Worm (Caenorhabditis elegans): ENCODE data around the gene C04F6.9.

C04F6.9 gene

DNA sequence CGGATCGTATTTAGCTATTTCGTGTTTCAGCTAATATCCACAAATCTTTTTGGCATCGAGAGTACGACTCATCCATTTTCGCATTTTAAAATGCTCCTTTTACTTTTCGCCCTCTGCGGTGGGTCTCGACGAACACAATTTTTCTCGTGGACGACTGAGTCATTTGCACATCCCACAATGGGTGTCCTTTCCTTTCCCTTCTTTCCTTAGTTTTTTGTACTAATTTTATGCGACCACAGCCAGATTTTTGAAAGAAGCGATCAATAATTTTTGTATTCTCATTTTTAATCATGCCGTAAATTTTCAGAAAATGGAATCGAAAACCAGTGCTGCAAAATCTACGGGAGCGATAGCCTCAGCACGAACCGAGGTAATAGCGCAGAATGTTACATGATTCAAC is at the start of gene C04F6.9:
TSS of gene C04F6.9 (plus strand) at position 301 of the 400 bp plus-strand sequence.
- TF ChIP-seq unc-62 (GFP tag; optimal IDR thresholded peaks at IDR 0.05) (no peak), nhr-27 (tag; optimal IDR thresholded peaks at IDR 0.05) (no peak), nhr-80 (tag; optimal IDR thresholded peaks at IDR 0.05) (no peak), madf-6 (GFP tag; IDR thresholded peaks at IDR 0.05) (no peak), ztf-6 (GFP tag; IDR thresholded peaks at IDR 0.05) (no peak), snpc-1.1 (tag; optimal IDR thresholded peaks at IDR 0.05; ENCODE audit: insufficient read depth) (no peak), hlh-12 (tag; optimal IDR thresholded peaks at IDR 0.05) (no peak), B0336.3 (GFP tag; IDR thresholded peaks at IDR 0.05) (no peak), K12H6.12 (tag; optimal IDR thresholded peaks at IDR 0.05) (no peak), lin-40 (tag; optimal IDR thresholded peaks at IDR 0.05) (no peak), hlh-26 (GFP tag; conservative IDR thresholded peaks at IDR 0.05) (no peak), bed-1 (GFP tag; IDR thresholded peaks at IDR 0.05) (no peak), egl-18 (GFP tag; IDR thresholded peaks at IDR 0.05) (no peak), rpc-1 (optimal IDR thresholded peaks at IDR 0.05) (no peak), rpc-1 (tag; optimal IDR thresholded peaks at IDR 0.05) (no peak), F10E7.11 (tag; optimal IDR thresholded peaks at IDR 0.05) (no peak), attf-5 (GFP tag; optimal IDR thresholded peaks at IDR 0.05) (no peak), die-1 (tag; optimal IDR thresholded peaks at IDR 0.05) (no peak), sea-2 (GFP tag; IDR thresholded peaks at IDR 0.05) (no peak), snpc-3.4 (tag; optimal IDR thresholded peaks at IDR 0.05) (no peak), ceh-91 (GFP tag; IDR thresholded peaks at IDR 0.05) (no peak)

DNA sequence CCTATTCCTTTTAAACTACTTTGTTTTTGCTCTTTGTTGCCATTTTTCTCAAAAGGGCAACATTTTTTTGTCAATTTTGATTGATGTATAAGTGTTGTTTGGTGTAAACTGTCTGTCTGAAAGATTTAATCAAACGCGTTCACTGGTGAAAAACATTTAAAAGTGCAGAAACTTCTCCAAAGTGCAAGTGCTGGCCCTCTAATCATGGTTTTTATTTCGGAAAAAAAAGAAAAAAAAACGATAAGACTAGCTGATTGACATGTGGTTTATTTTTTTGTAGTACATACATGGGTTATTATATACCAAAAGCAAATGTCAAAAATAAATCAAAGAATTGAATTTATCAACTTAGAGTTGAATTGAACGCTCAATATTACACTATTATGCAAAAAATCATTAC is 39.4 kb upstream of the C04F6.9 start, which contains the start of gene dhs-26:
TSS of gene dhs-26 (minus strand) at position 116 of the 400 bp plus-strand sequence.
- TF ChIP-seq unc-62 (GFP tag; optimal IDR thresholded peaks at IDR 0.05) (peak; percentile 21), him-1 (tag; optimal IDR thresholded peaks at IDR 0.05) (no peak), nhr-80 (tag; optimal IDR thresholded peaks at IDR 0.05) (peak; percentile 82)

DNA sequence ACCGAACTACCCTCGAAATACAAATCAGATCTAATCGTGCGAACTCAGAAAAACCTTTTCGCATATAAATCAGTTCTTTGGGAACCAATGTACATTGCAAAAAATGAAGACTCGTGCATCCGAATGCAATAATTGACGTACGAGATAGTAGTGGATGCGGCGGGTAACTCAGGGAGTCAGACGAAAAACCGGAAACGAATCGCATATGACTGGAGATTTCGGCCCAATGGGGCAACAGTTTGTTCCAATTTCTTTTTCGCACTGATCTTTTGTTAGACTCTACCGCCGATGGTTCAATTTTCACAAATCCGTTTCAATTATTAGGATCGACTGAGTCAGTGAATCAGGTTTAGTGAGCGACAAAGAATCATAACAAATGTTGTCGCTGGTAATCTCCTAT is 35.0 kb upstream of the C04F6.9 start:
- no peak for TF ChIP-seq ztf-26 (tag; optimal IDR thresholded peaks at IDR 0.05)
- 0 out of 2 replicates have a peak, but pooled peaks have one; percentile 40 for TF ChIP-seq bed-1 (GFP tag; IDR thresholded peaks at IDR 0.05)

DNA sequence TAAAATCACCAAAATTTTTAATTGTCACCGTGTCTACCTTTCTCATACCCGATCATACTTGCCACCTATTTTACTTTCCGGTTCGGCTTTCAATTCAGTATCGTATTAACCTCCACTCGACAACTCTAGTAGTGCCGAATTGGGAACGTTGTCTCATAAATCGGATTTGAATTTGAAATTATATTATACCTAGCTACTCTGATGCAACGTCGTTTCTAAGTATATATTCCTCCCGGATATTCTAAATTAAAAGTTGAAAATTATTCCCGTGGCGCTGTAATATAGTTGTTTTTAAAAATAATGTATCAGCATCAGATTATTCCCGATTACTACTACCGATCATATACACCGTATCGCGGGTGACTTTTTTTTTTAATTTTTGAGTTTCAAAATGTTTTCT is 33.1 kb upstream of the C04F6.9 start, which contains the start of gene ZK563.2:
TSS of gene ZK563.2 (plus strand) at position 301 of the 400 bp plus-strand sequence.
- TF ChIP-seq ccch-3 (GFP tag; optimal IDR thresholded peaks at IDR 0.05), result no peak
- no peak for TF ChIP-seq snpc-3.4 (tag; optimal IDR thresholded peaks at IDR 0.05)
- TF ChIP-seq hmg-20 (GFP tag; IDR thresholded peaks at IDR 0.05), result no peak

DNA sequence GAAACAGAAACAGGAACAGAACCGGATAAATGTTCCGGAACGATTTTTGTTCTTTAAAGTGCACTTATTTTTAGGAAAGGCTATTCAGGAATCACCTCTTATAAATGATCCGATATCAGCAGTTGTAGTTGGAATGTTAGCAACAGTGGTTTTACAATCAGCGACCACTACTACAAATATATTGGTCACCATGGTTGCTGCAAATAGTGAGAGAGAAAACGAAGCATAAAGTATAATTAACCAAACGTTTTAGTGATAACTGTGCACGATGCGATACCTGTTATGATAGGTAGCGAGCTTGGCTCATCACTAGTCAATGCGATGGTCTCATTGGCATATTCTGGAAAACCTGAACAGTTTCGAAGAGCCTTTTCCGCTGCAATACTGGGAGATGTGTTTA is 32.4 kb upstream of the C04F6.9 start:
- TF ChIP-seq akir-1 (GFP tag; optimal IDR thresholded peaks at IDR 0.05), result no peak
- TF ChIP-seq lir-1 (GFP tag; conservative IDR thresholded peaks at IDR 0.05), result no peak
- no peak for TF ChIP-seq Y56A3A.18 (GFP tag; IDR thresholded peaks at IDR 0.05)
- TF ChIP-seq pbrm-1 (GFP tag; IDR thresholded peaks at IDR 0.05), result no peak
- TF ChIP-seq Y53G8AR.9 (GFP tag; conservative IDR thresholded peaks at IDR 0.05), result no peak
- TF ChIP-seq repo-1 (tag; optimal IDR thresholded peaks at IDR 0.05), result no peak
- TF ChIP-seq madf-6 (GFP tag; IDR thresholded peaks at IDR 0.05), result no peak
- TF ChIP-seq snpc-1.3 (tag; optimal IDR thresholded peaks at IDR 0.05; ENCODE audit: insufficient read depth), result no peak
- TF ChIP-seq cebp-1 (GFP tag; IDR thresholded peaks at IDR 0.05), result no peak
- TF ChIP-seq cebp-1 (tag; optimal IDR thresholded peaks at IDR 0.05), result no peak
- no peak for TF ChIP-seq tbx-9 (tag; optimal IDR thresholded peaks at IDR 0.05; ENCODE audit: borderline replicate concordance)
- TF ChIP-seq C17E4.6 (GFP tag; IDR thresholded peaks at IDR 0.05), result no peak
- TF ChIP-seq nfyb-1 (GFP tag; IDR thresholded peaks at IDR 0.05), result no peak
- no peak for TF ChIP-seq hlh-26 (GFP tag; conservative IDR thresholded peaks at IDR 0.05)
- no peak for TF ChIP-seq lin-40 (tag; optimal IDR thresholded peaks at IDR 0.05)
- no peak for TF ChIP-seq dpl-1 (GFP tag; optimal IDR thresholded peaks at IDR 0.05)
- no peak for TF ChIP-seq ceh-91 (GFP tag; IDR thresholded peaks at IDR 0.05)
- TF ChIP-seq tbp1 (GFP tag; optimal IDR thresholded peaks at IDR 0.05), result no peak
- TF ChIP-seq hrde-1 (tag; optimal IDR thresholded peaks at IDR 0.05; ENCODE audit: borderline replicate concordance), result no peak

Data from whole organism, young adult.